Fruit fly (Drosophila melanogaster) whole organism, embryonic: ENCODE measurements around the gene CG31207.

Experiments used
- ATbp ChIP-seq: fragments of 200-800 bp; sonication (Bioruptor generic); optimal IDR thresholded peaks from 2 replicates; lab custom pipeline; 2017; ENCODE audit warnings: missing biosample characterization, mild to moderate bottlenecking, missing genetic modification characterization, missing genetic modification reagents
- Atf-2 ChIP-seq: fragments of 200-800 bp; sonication (Bioruptor generic); optimal IDR thresholded peaks from 2 replicates; lab custom pipeline; 2016; ENCODE audit warnings: missing biosample characterization, missing genetic modification characterization
- Awh ChIP-seq: fragments of 200-800 bp; sonication (Bioruptor generic); IDR thresholded peaks from 2 replicates; pipeline ENCODE4, ENCODE4 v1.3.6; 2022; ENCODE audit warnings: missing biosample characterization, missing genetic modification characterization
- B-H2 ChIP-seq: fragments of 200-800 bp; sonication (Bioruptor generic); optimal IDR thresholded peaks from 2 replicates; lab custom pipeline; 2018; ENCODE audit warnings: missing biosample characterization, mild to moderate bottlenecking, missing genetic modification characterization
- CG10147 ChIP-seq: fragments of 200-800 bp; sonication (Bioruptor generic); optimal IDR thresholded peaks from 2 replicates; lab custom pipeline; 2019; ENCODE audit warnings: missing biosample characterization, mild to moderate bottlenecking, missing genetic modification characterization, moderate library complexity
- CG10274 ChIP-seq: fragments of 200-800 bp; sonication (Bioruptor generic); optimal IDR thresholded peaks from 3 replicates; lab custom pipeline; 2017; ENCODE audit warnings: missing biosample characterization, mild to moderate bottlenecking, missing genetic modification characterization
- CG11723 ChIP-seq: fragments of 200-800 bp; sonication (Bioruptor generic); optimal IDR thresholded peaks from 2 replicates; lab custom pipeline; 2017; ENCODE audit warnings: missing biosample characterization, mild to moderate bottlenecking, missing genetic modification characterization
- CG12744 ChIP-seq: fragments of 200-800 bp; sonication (Bioruptor generic); optimal IDR thresholded peaks from 2 replicates; lab custom pipeline; 2016; ENCODE audit warnings: missing biosample characterization, missing genetic modification characterization
- CG12942 ChIP-seq: fragments of 200-800 bp; sonication (Bioruptor generic); optimal IDR thresholded peaks from 3 replicates; lab custom pipeline; 2016; ENCODE audit warnings: missing biosample characterization, missing genetic modification characterization
- CG1602 ChIP-seq: fragments of 200-800 bp; sonication (Bioruptor generic); optimal IDR thresholded peaks from 3 replicates; lab custom pipeline; 2016; ENCODE audit warnings: missing biosample characterization, missing genetic modification characterization
- CG1647 ChIP-seq: fragments of 200-800 bp; sonication (Bioruptor generic); optimal IDR thresholded peaks from 3 replicates; lab custom pipeline; 2016; ENCODE audit warnings: missing biosample characterization, missing genetic modification characterization
- CG17328 ChIP-seq: fragments of 200-800 bp; sonication (Bioruptor generic); IDR thresholded peaks from 2 replicates; pipeline ENCODE4 v1.3.6; 2022; ENCODE audit warnings: missing biosample characterization, missing genetic modification characterization
- CG18619 ChIP-seq: fragments of 200-800 bp; sonication (Bioruptor generic); optimal IDR thresholded peaks from 3 replicates; lab custom pipeline; 2017; ENCODE audit warnings: missing biosample characterization, mild to moderate bottlenecking, missing genetic modification characterization
- CG4617 ChIP-seq: fragments of 200-800 bp; sonication (Bioruptor generic); optimal IDR thresholded peaks from 3 replicates; lab custom pipeline; 2016; ENCODE audit warnings: missing biosample characterization, missing genetic modification characterization, borderline replicate concordance
- CG6175 ChIP-seq: fragments of 200-800 bp; sonication (Bioruptor generic); IDR thresholded peaks from 3 replicates; pipeline ENCODE4 v1.3.6; 2022; ENCODE audit warnings: missing biosample characterization, missing genetic modification characterization
- CG6272 ChIP-seq: fragments of 200-800 bp; sonication (Bioruptor generic); IDR thresholded peaks from 2 replicates; pipeline ENCODE4 v1.3.6; 2022; ENCODE audit warnings: missing biosample characterization, missing genetic modification characterization
- CG6765 ChIP-seq: fragments of 200-800 bp; sonication (Bioruptor generic); optimal IDR thresholded peaks from 3 replicates; lab custom pipeline; 2017; ENCODE audit warnings: missing biosample characterization, mild to moderate bottlenecking, missing genetic modification characterization
- CG6854 ChIP-seq: fragments of 200-800 bp; sonication (Bioruptor generic); optimal IDR thresholded peaks from 3 replicates; lab custom pipeline; 2017; ENCODE audit warnings: missing biosample characterization, mild to moderate bottlenecking, missing genetic modification characterization
- CG7745 ChIP-seq: fragments of 200-800 bp; sonication (Bioruptor generic); optimal IDR thresholded peaks from 2 replicates; lab custom pipeline; 2018; ENCODE audit warnings: missing biosample characterization, mild to moderate bottlenecking, missing genetic modification characterization, moderate library complexity
- CHES-1-like ChIP-seq: fragments of 200-800 bp; sonication (Bioruptor generic); optimal IDR thresholded peaks from 2 replicates; lab custom pipeline; 2016; ENCODE audit warnings: missing biosample characterization, missing genetic modification characterization
- CrebB ChIP-seq: fragments of 200-800 bp; sonication (Bioruptor generic); optimal IDR thresholded peaks from 3 replicates; lab custom pipeline; 2018; ENCODE audit warnings: missing biosample characterization, mild to moderate bottlenecking, missing genetic modification characterization
- Dek ChIP-seq: fragments of 200-800 bp; sonication (Bioruptor generic); optimal IDR thresholded peaks from 3 replicates; lab custom pipeline; 2019; ENCODE audit warnings: missing biosample characterization, mild to moderate bottlenecking, missing genetic modification characterization, moderate library complexity
- Doc3 ChIP-seq: fragments of 200-800 bp; sonication (Bioruptor generic); IDR thresholded peaks from 3 replicates; pipeline ENCODE4 v1.3.6; 2022; ENCODE audit warnings: missing biosample characterization, missing genetic modification characterization; ENCODE audit not compliant: partially characterized antibody
- ERR ChIP-seq: fragments of 200-800 bp; sonication (Bioruptor generic); optimal IDR thresholded peaks from 2 replicates; lab custom pipeline; 2016; ENCODE audit warnings: missing biosample characterization, missing genetic modification characterization
- Hand ChIP-seq: fragments of 200-800 bp; sonication (Bioruptor generic); optimal IDR thresholded peaks from 2 replicates; lab custom pipeline; 2017; ENCODE audit warnings: mild to moderate bottlenecking, missing biosample characterization, missing genetic modification reagents, missing genetic modification characterization
- Oli ChIP-seq: fragments of 200-800 bp; sonication (Bioruptor generic); optimal IDR thresholded peaks from 2 replicates; lab custom pipeline; 2018; ENCODE audit warnings: missing biosample characterization, mild to moderate bottlenecking, missing genetic modification characterization, moderate library complexity
- Opbp ChIP-seq: fragments of 200-800 bp; sonication (Bioruptor generic); IDR thresholded peaks from 3 replicates; pipeline ENCODE4 v1.3.6; 2022; ENCODE audit warnings: missing biosample characterization, missing genetic modification characterization; ENCODE audit not compliant: partially characterized antibody
- Sox102F ChIP-seq: fragments of 200-800 bp; sonication (Bioruptor generic); optimal IDR thresholded peaks from 2 replicates; lab custom pipeline; 2018; ENCODE audit warnings: missing biosample characterization, mild to moderate bottlenecking, missing genetic modification characterization, moderate library complexity
- ab ChIP-seq: fragments of 200-800 bp; sonication (Bioruptor generic); optimal IDR thresholded peaks from 2 replicates; lab custom pipeline; 2016; ENCODE audit warnings: missing biosample characterization, missing genetic modification characterization
- amos ChIP-seq: fragments of 200-800 bp; sonication (Bioruptor generic); IDR thresholded peaks from 2 replicates; pipeline ENCODE4 v1.3.6; 2022; ENCODE audit warnings: missing biosample characterization, missing genetic modification characterization; ENCODE audit not compliant: partially characterized antibody
- chinmo ChIP-seq: fragments of 200-800 bp; sonication (Bioruptor generic); IDR thresholded peaks from 4 replicates; pipeline ENCODE4 v1.3.6; 2022; ENCODE audit warnings: missing biosample characterization, missing genetic modification characterization; ENCODE audit not compliant: partially characterized antibody
- crp ChIP-seq, 2 experiments: fragments of 200-800 bp; sonication (Bioruptor generic); optimal IDR thresholded peaks; 2 replicates in 1 of 2; 3 replicates in 1 of 2; lab custom pipeline; 2017; ENCODE audit warnings: missing biosample characterization in 2 of 2, missing genetic modification characterization in 2 of 2, mild to moderate bottlenecking in 1 of 2, moderate library complexity in 1 of 2
- dati ChIP-seq: fragments of 200-800 bp; sonication (Bioruptor generic); IDR thresholded peaks from 2 replicates; pipeline ENCODE4 v1.3.6; 2022; ENCODE audit warnings: missing biosample characterization, missing genetic modification characterization
- dimm ChIP-seq: fragments of 200-800 bp; sonication (Bioruptor generic); IDR thresholded peaks from 2 replicates; pipeline ENCODE4 v1.3.6; 2022; ENCODE audit warnings: missing biosample characterization, missing genetic modification characterization
- fd64A ChIP-seq: fragments of 200-800 bp; sonication (Bioruptor generic); optimal IDR thresholded peaks from 3 replicates; lab custom pipeline; 2018; ENCODE audit warnings: missing biosample characterization, mild to moderate bottlenecking, missing genetic modification characterization
- gfzf ChIP-seq: fragments of 200-800 bp; sonication (Bioruptor generic); optimal IDR thresholded peaks from 2 replicates; lab custom pipeline; 2016; ENCODE audit warnings: missing biosample characterization, mild to moderate bottlenecking, missing genetic modification characterization, moderate library complexity
- grau ChIP-seq: fragments of 200-800 bp; optimal IDR thresholded peaks from 3 replicates; lab custom pipeline; 2019; ENCODE audit warnings: missing biosample characterization, mild to moderate bottlenecking, missing genetic modification characterization, moderate library complexity
- grn ChIP-seq: fragments of 200-800 bp; sonication (Bioruptor generic); optimal IDR thresholded peaks from 3 replicates; lab custom pipeline; 2017; ENCODE audit warnings: missing biosample characterization, missing genetic modification characterization
- kah ChIP-seq: fragments of 200-800 bp; sonication (Bioruptor generic); optimal IDR thresholded peaks from 2 replicates; lab custom pipeline; 2018; ENCODE audit warnings: missing biosample characterization, mild to moderate bottlenecking, missing genetic modification characterization
- repo ChIP-seq: fragments of 200-800 bp; sonication (Bioruptor generic); optimal IDR thresholded peaks from 2 replicates; lab custom pipeline; 2016; ENCODE audit warnings: missing biosample characterization, missing genetic modification characterization
- scrt ChIP-seq: fragments of 200-800 bp; sonication (Bioruptor generic); optimal IDR thresholded peaks from 2 replicates; lab custom pipeline; 2018; ENCODE audit warnings: missing biosample characterization, mild to moderate bottlenecking, missing genetic modification characterization, moderate library complexity
- sim ChIP-seq: fragments of 200-800 bp; sonication (Bioruptor generic); IDR thresholded peaks from 2 replicates; pipeline ENCODE4 v1.3.6; 2022; ENCODE audit warnings: missing biosample characterization, missing genetic modification characterization
- sqz ChIP-seq: fragments of 200-800 bp; sonication (Bioruptor generic); optimal IDR thresholded peaks from 3 replicates; lab custom pipeline; 2018; ENCODE audit warnings: missing biosample characterization, mild to moderate bottlenecking, missing genetic modification characterization
- trem ChIP-seq: fragments of 200-800 bp; optimal IDR thresholded peaks from 3 replicates; lab custom pipeline; 2019; ENCODE audit warnings: missing biosample characterization, mild to moderate bottlenecking, missing genetic modification characterization, moderate library complexity
- wek ChIP-seq: fragments of 200-800 bp; sonication (Bioruptor generic); optimal IDR thresholded peaks from 3 replicates; lab custom pipeline; 2018; ENCODE audit warnings: missing biosample characterization, mild to moderate bottlenecking, missing genetic modification characterization, moderate library complexity
- zfh2 ChIP-seq: fragments of 200-800 bp; sonication (Bioruptor generic); optimal IDR thresholded peaks from 2 replicates; lab custom pipeline; 2016; ENCODE audit warnings: missing biosample characterization, missing genetic modification characterization

The CG31207 gene

dm6 chr3R:21045742-21046141 lies 1.1 kb downstream of the CG31207 start, which contains the start of gene CG31189:
Gene CG31189, minus strand, starts transcription at chr3R:21045842.
- TF ChIP-seq Oli (tag; lab: Kevin White, UChicago) (no peak), gfzf (GFP tag; lab: Kevin White, UChicago) (no peak), crp (GFP tag; optimal IDR thresholded peaks at IDR 0.05; lab: Kevin White, UChicago) (no peak), CG6175 (GFP tag; lab: Robert Waterston, UW) (no peak), CHES-1-like (GFP tag; lab: Kevin White, UChicago) (no peak), CG12942 (no peak), Hand (GFP tag; lab: Kevin White, UChicago) (no peak), trem (no peak), CrebB (tag; lab: Kevin White, UChicago) (no peak), CG11723 (GFP tag; lab: Kevin White, UChicago) (no peak), CG18619 (GFP tag; lab: Kevin White, UChicago) (no peak), repo (GFP tag; lab: Kevin White, UChicago) (no peak), CG17328 (GFP tag; lab: Robert Waterston, UW) (no peak)
- TF ChIP-seq, all 482 proteins: peak for 0

dm6 chr3R:21043549-21044118 lies 3.2 kb downstream of the CG31207 start, which contains the start of gene CG12278:
Gene CG12278, plus strand, starts transcription at chr3R:21044068.
- TF ChIP-seq Atf-2: no peak
- TF ChIP-seq kah (GFP tag; lab: Kevin White, UChicago): peak; percentile 37
- peak; percentile 99 for TF ChIP-seq scrt (GFP tag; lab: Kevin White, UChicago)

- no peak for TF ChIP-seq repo (GFP tag; lab: Kevin White, UChicago)
- no peak for TF ChIP-seq CG6854 (GFP tag; lab: Kevin White, UChicago)
- TF ChIP-seq grau (tag; lab: Kevin White, UChicago): no peak
- TF ChIP-seq dati: no peak
- TF ChIP-seq CG10147 (GFP tag; lab: Kevin White, UChicago): no peak
- no peak for TF ChIP-seq CG4617 (GFP tag; lab: Kevin White, UChicago)
- no peak for TF ChIP-seq CG1647 (GFP tag; lab: Kevin White, UChicago)
- TF ChIP-seq B-H2 (GFP tag; lab: Kevin White, UChicago): no peak
- no peak for TF ChIP-seq Dek (tag; lab: Kevin White, UChicago)
- TF ChIP-seq CG10274 (GFP tag; lab: Kevin White, UChicago): no peak
- TF ChIP-seq CG6765 (GFP tag; lab: Kevin White, UChicago): no peak
- no peak for TF ChIP-seq ab (GFP tag; lab: Kevin White, UChicago)
- TF ChIP-seq CG6272: no peak
- no peak for TF ChIP-seq ERR
- no peak for TF ChIP-seq sim (GFP tag; lab: Robert Waterston, UW)
- no peak for TF ChIP-seq CG7745 (tag; lab: Kevin White, UChicago)
- TF ChIP-seq wek (GFP tag; lab: Kevin White, UChicago): no peak
These were observed 4.4 kb downstream of the CG31207 start, which contains the start of gene Dhc93AB for dm6 chr3R:21042399-21042798. Gene Dhc93AB, minus strand, starts transcription at chr3R:21042499.

DNA sequence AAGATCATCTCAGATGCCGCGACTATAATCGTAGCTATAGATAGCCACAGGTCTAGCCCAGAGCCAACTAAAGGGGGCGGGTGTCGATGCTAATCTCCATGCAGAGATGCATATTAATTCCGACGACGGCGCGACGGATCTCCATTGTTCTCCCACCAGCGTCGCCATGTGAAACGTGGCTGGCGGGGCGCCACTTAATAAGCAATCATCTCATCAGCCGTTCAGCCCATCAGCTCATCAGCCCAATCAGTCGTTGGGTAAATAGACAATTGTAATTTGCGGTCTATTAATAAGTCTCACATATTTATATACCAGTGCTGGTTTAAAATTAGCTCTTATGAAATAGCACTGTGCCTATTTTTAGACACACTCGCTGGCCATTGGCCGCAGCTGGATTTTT lies 21.3 kb downstream of the CG31207 start:
- TF ChIP-seq dimm (GFP tag; lab: Robert Waterston, UW): no peak
- peak; percentile 28 for TF ChIP-seq ATbp (GFP tag; lab: Kevin White, UChicago)
- TF ChIP-seq CG12744 (GFP tag; lab: Kevin White, UChicago): no peak
- no peak for TF ChIP-seq sqz
- no peak for TF ChIP-seq Opbp (GFP tag; lab: Robert Waterston, UW)
- TF ChIP-seq zfh2 (GFP tag; lab: Kevin White, UChicago): no peak
- no peak for TF ChIP-seq CG1602 (GFP tag; lab: Kevin White, UChicago)
- TF ChIP-seq amos: no peak
- no peak for TF ChIP-seq CrebB (tag; lab: Kevin White, UChicago)
- no peak for TF ChIP-seq Doc3 (GFP tag; lab: Robert Waterston, UW)
- TF ChIP-seq chinmo (GFP tag; lab: Robert Waterston, UW): peak; percentile 70; the same call in 1 of the 4 replicates
- no peak for TF ChIP-seq fd64A
- TF ChIP-seq Sox102F: peak; percentile 34
- peak; percentile 79 for TF ChIP-seq Awh (GFP tag; lab: Robert Waterston, UW)
- TF ChIP-seq grn (GFP tag; lab: Kevin White, UChicago): peak; percentile 17
